Worm (Caenorhabditis elegans) whole organism, midembryonic: Measurements from ENCODE around the gene Y34B4A.4.

Experiments
- T22C8.4 ChIP-seq: fragments of 200-800 bp; sonication (Bioruptor generic); IDR thresholded peaks from 2 replicates; pipeline ENCODE4 v1.3.6; 2022; ENCODE audit warnings: missing genetic modification characterization, missing compliant biosample characterization
- cog-1 ChIP-seq: sonication (generic microtip); optimal IDR thresholded peaks from 2 replicates; lab custom pipeline; 2016; ENCODE audit warnings: missing genetic modification characterization, missing compliant biosample characterization
- flt-1 ChIP-seq: fragments of 200-800 bp; sonication (Bioruptor generic); IDR thresholded peaks from 2 replicates; pipeline ENCODE4 v1.3.6; 2022; ENCODE audit warnings: missing genetic modification characterization, missing compliant biosample characterization
- klf-2 ChIP-seq: fragments of 200-800 bp; sonication (Bioruptor generic); conservative IDR thresholded peaks from 2 replicates; pipeline ENCODE4 v1.3.6; 2022; ENCODE audit warnings: missing genetic modification reagents, missing genetic modification characterization, missing compliant biosample characterization
- med-1 ChIP-seq: sonication (generic microtip); optimal IDR thresholded peaks from 2 replicates; lab custom pipeline; 2017; ENCODE audit warnings: missing genetic modification characterization, mild to moderate bottlenecking, missing compliant biosample characterization, antibody characterized with exemption, missing genetic modification reagents; ENCODE audit not compliant: insufficient read depth
- ref-1 ChIP-seq: fragments of 200-800 bp; sonication (Bioruptor generic); conservative IDR thresholded peaks from 2 replicates; pipeline ENCODE4 v1.3.6; 2022; ENCODE audit warnings: missing genetic modification reagents, missing genetic modification characterization, missing compliant biosample characterization
- tab-1 ChIP-seq: fragments of 200-800 bp; sonication (Bioruptor generic); IDR thresholded peaks from 2 replicates; pipeline ENCODE4 v1.3.6; 2022; ENCODE audit warnings: missing genetic modification characterization, missing compliant biosample characterization
- ztf-23 ChIP-seq: fragments of 200-800 bp; sonication (Bioruptor generic); IDR thresholded peaks from 2 replicates; pipeline ENCODE4 v1.3.6; 2022; ENCODE audit warnings: missing genetic modification reagents, missing genetic modification characterization, missing compliant biosample characterization
- ztf-29 ChIP-seq: fragments of 200-800 bp; sonication (Bioruptor generic); IDR thresholded peaks from 2 replicates; pipeline ENCODE4 v1.3.6; 2022; ENCODE audit warnings: missing genetic modification reagents, missing genetic modification characterization, missing compliant biosample characterization

Gene Y34B4A.4

DNA sequence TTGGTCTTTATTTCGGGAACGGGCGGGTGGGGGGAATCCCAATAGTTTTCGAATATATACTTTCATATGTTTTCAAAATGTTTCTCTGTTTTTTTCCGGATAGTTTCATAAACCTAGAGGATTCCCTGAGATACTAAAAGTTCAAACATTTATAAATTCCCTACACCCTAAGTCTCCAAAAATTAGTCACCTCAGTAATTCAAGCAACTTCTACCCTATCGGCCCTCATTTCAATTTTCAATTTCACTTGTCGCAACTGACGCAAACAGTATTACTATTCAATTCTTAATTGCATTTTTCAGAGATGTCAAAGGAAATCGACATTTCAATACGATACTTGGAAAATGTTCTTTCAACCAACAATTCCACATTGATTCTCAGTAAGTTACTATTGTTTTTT lies at the start of gene Y34B4A.4:
TSS of gene Y34B4A.4 (plus strand) at position 301 of the 400 bp plus-strand sequence.
- TF ChIP-seq T22C8.4 (GFP tag; lab: Robert Waterston, UW) (no peak), ref-1 (GFP tag; lab: Robert Waterston, UW) (no peak), ztf-23 (GFP tag; lab: Robert Waterston, UW) (no peak), flt-1 (GFP tag; lab: Robert Waterston, UW) (no peak), ztf-29 (GFP tag; lab: Robert Waterston, UW) (no peak), klf-2 (GFP tag; lab: Robert Waterston, UW) (no peak), cog-1 (no peak), tab-1 (GFP tag; lab: Robert Waterston, UW) (no peak), med-1 (no peak)

DNA sequence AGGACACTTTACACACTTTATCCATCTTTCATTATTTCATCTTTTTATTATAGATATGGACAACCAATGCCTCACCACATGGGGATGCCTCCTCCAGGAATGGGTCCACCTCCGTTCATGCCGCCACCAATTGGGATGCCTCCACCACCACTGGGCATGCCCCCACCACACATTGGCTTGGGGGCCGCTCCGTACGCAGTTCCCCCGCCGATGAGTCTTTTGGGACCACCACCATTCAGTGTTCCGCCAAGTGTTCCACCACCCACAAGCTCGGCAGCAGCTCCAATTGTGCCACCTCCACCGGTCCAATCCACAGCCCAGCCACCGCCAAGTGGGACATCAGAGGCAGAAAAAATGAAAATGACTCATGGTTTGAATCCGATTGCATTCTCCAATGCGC lies 49.3 kb upstream of the Y34B4A.4 start:
- TF ChIP-seq tab-1 (GFP tag; lab: Robert Waterston, UW) = no peak
- no peak for TF ChIP-seq flt-1 (GFP tag; lab: Robert Waterston, UW)
- 0 out of 2 replicates have a peak, but pooled peaks have one; percentile 44 for TF ChIP-seq ztf-23 (GFP tag; lab: Robert Waterston, UW)

DNA sequence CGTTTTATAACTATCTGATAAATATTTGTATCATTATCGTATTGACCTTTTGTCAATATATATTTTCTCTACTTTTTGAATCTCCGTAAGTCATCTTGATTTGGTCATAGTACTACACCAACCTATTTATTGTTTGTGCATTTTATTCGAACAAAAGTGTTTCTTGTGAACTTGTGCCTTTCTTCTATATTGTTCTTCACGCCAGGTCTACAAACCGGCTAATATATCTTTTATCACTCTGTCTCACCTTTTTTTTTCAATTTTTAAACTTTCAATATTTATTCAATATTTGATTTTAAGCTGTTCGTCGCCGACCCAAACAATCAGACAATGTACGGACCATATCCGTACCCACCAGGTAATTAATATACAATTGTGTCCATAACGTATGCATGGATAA lies 48.1 kb upstream of the Y34B4A.4 start, which contains the start of gene hrpa-2:
TSS of gene hrpa-2 (plus strand) at position 301 of the 400 bp plus-strand sequence.
- no peak for TF ChIP-seq cog-1
- no peak for TF ChIP-seq ztf-29 (GFP tag; lab: Robert Waterston, UW)
- no peak for TF ChIP-seq ztf-23 (GFP tag; lab: Robert Waterston, UW)
- no peak for TF ChIP-seq tab-1 (GFP tag; lab: Robert Waterston, UW)
- no peak for TF ChIP-seq T22C8.4 (GFP tag; lab: Robert Waterston, UW)
- TF ChIP-seq flt-1 (GFP tag; lab: Robert Waterston, UW) = no peak
- no peak for TF ChIP-seq med-1
- no peak for TF ChIP-seq ref-1 (GFP tag; lab: Robert Waterston, UW)
- TF ChIP-seq klf-2 (GFP tag; lab: Robert Waterston, UW) = no peak

DNA sequence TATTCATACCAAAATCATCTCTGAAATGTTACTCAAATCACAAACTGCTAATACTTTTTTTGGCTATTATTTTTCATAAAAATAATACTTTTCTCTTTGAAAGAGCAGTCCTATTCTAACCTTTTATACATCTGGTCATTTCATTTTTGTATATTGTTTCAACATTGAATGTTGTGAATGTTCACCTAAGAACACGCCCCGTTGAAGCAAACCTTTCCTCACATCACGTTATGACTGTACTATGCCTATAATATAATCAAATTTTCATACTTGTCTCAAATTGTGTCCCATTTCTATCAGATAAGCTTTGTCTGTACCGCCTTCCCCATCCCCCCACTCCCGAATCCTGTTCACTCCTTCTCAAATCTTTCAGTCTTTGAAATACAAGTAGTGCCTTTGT lies 45.8 kb upstream of the Y34B4A.4 start:
- TF ChIP-seq med-1 (no peak), ztf-23 (GFP tag; lab: Robert Waterston, UW) (no peak), cog-1 (no peak), T22C8.4 (GFP tag; lab: Robert Waterston, UW) (no peak), tab-1 (GFP tag; lab: Robert Waterston, UW) (no peak), ref-1 (GFP tag; lab: Robert Waterston, UW) (no peak), ztf-29 (GFP tag; lab: Robert Waterston, UW) (no peak), flt-1 (GFP tag; lab: Robert Waterston, UW) (no peak), klf-2 (GFP tag; lab: Robert Waterston, UW) (no peak)

DNA sequence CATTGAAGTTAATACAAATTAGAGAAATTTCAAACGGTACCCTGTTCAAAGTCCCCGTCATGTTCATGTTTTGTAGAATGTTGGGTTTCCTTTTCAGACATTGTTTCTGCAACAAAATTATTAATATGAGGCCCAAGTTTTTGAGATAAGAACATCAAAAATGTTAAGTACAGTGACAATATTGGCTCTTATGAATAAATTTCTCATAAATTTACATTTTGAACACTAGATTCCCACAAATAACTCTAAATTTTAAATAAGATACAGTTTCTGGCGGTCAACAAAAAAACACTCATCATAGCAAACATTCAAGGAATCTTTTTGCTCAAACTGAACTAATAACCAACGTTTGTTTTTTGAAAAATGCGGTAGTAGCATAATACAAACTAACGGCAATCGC lies 37.9 kb upstream of the Y34B4A.4 start, which contains the start of gene H28G03.3:
TSS of gene H28G03.3 (minus strand) at position 101 of the 400 bp plus-strand sequence.
- TF ChIP-seq klf-2 (GFP tag; lab: Robert Waterston, UW) = no peak
- no peak for TF ChIP-seq cog-1
- no peak for TF ChIP-seq ztf-23 (GFP tag; lab: Robert Waterston, UW)
- TF ChIP-seq T22C8.4 (GFP tag; lab: Robert Waterston, UW) = no peak
- TF ChIP-seq flt-1 (GFP tag; lab: Robert Waterston, UW) = no peak
- TF ChIP-seq tab-1 (GFP tag; lab: Robert Waterston, UW) = no peak
- no peak for TF ChIP-seq med-1
- TF ChIP-seq ref-1 (GFP tag; lab: Robert Waterston, UW) = no peak
- no peak for TF ChIP-seq ztf-29 (GFP tag; lab: Robert Waterston, UW)

DNA sequence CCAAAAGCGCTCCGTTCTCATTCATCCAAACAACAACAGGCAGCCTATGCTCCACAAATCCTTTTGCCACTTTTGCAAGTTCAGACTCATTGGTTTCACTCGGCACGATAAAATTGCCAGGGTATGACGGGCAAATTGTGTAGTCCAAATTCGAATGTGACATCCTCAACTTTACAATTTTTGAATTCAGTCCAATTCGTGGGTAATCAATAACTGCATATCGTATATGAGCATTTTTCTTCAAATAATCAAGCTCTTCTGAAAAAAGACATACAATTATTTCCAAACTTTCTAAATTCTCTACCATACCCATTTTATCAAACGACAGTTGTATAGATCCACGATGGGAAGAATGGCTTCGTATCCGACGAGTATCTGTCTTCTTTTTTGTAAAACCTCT lies 25.9 kb upstream of the Y34B4A.4 start:
- TF ChIP-seq tab-1 (GFP tag; lab: Robert Waterston, UW) (no peak), ztf-23 (GFP tag; lab: Robert Waterston, UW) (no peak), cog-1 (no peak), ztf-29 (GFP tag; lab: Robert Waterston, UW) (no peak), med-1 (no peak), T22C8.4 (GFP tag; lab: Robert Waterston, UW) (no peak), ref-1 (GFP tag; lab: Robert Waterston, UW) (no peak), flt-1 (GFP tag; lab: Robert Waterston, UW) (no peak), klf-2 (GFP tag; lab: Robert Waterston, UW) (no peak)

DNA sequence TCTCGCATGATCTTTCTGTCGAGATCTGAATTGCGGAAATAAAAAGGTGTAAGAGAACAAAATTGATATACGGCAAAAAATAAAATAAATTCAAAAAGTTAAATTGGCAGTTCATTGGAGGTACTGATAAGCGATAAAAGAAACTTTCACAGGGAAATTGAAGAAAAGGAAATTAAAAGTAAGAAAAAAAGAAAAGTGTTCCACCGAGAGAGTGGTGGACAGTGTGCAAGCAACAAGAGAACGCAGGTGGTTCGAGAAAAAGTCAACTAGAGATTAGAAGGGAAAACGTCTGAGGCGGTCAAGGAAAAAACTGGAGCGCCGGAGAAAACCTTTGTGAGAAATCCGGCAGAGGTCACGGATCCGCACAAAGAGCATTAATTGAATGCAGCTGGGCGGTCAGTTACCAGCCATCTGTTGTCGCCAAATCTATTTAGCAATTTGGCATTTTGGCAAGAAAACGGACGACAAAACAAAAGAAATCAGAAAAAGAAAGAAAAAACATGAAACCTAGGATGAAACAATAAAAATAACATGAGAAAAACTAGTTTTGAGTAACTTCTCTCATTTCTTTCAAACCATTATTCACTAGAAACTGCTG lies 20.6 kb upstream of the Y34B4A.4 start, which contains the start of gene mtm-5:
TSS of gene mtm-5 (minus strand) at position 27 of the 598 bp plus-strand sequence.
- TF ChIP-seq T22C8.4 (GFP tag; lab: Robert Waterston, UW) (no peak), med-1 (no peak), tab-1 (GFP tag; lab: Robert Waterston, UW) (no peak), ref-1 (GFP tag; lab: Robert Waterston, UW) (no peak), ztf-29 (GFP tag; lab: Robert Waterston, UW) (no peak), klf-2 (GFP tag; lab: Robert Waterston, UW) (no peak), flt-1 (GFP tag; lab: Robert Waterston, UW) (no peak), ztf-23 (GFP tag; lab: Robert Waterston, UW) (no peak), cog-1 (no peak)

DNA sequence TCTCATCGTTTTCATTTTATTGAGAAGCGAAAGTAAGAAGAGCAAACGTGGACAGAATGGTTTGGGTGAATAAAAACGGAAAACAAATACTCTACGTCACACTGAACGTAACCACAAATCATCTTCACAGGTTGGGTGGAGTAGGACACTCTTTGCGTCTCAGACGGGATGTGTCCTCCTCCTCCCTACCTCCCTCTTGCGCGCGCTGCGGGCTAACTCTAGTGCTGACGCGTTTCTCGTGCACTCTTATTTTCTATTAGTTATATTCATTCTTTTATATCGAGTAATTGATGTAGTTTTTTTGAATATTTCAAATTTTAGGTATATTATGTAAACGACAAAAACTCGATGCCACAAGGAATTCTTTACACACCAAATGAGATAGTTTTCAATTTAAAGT lies 20.1 kb upstream of the Y34B4A.4 start, which contains the start of gene Y34B4A.7:
TSS of gene Y34B4A.7 (plus strand) at position 297 of the 400 bp plus-strand sequence.
- TF ChIP-seq ref-1 (GFP tag; lab: Robert Waterston, UW) (no peak), flt-1 (GFP tag; lab: Robert Waterston, UW) (no peak; the same call in 1 of the 2 replicates), cog-1 (peak; percentile 10), ztf-23 (GFP tag; lab: Robert Waterston, UW) (no peak)

DNA sequence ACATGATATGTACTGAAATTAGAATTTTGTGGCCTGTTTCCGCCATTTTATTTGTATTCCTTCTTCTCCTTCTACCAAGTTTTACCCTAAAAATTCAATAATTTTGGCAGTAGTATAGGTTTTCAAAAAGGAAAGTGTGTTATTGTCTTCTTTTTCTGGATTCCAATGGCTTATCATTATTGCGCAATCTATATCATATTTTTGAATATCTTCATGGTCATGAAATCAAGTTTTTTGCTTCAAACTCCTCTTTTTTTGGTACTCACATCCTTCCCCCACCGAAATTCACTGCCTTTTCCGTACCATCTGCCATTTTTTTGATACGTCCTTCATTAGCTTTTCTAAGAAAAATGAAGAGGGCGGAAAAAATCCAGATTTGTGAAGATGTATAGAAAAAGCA lies 15.4 kb upstream of the Y34B4A.4 start:
- TF ChIP-seq ref-1 (GFP tag; lab: Robert Waterston, UW) (no peak), flt-1 (GFP tag; lab: Robert Waterston, UW) (no peak), ztf-29 (GFP tag; lab: Robert Waterston, UW) (no peak), klf-2 (GFP tag; lab: Robert Waterston, UW) (no peak), med-1 (no peak), ztf-23 (GFP tag; lab: Robert Waterston, UW) (no peak), cog-1 (no peak)
